Fruit fly (Drosophila melanogaster) whole organism, prepupa: ENCODE results near the gene CG7841.

ENCODE experiments used
- Blimp-1 ChIP-seq: fragments of 200-800 bp; sonication (Bioruptor generic); optimal IDR thresholded peaks from 3 replicates; lab custom pipeline; 2017; ENCODE audit warnings: missing biosample characterization, missing genetic modification characterization, mild to moderate bottlenecking, moderate library complexity, missing genetic modification reagents
- CG10631 ChIP-seq: fragments of 200-800 bp; sonication (Bioruptor generic); optimal IDR thresholded peaks from 2 replicates; lab custom pipeline; 2016; ENCODE audit warnings: missing biosample characterization, missing genetic modification characterization
- CG11294 ChIP-seq: fragments of 200-800 bp; sonication (Bioruptor generic); IDR thresholded peaks from 2 replicates; pipeline ENCODE4 v1.3.6; 2022; ENCODE audit warnings: missing biosample characterization, missing genetic modification characterization
- CG11762 ChIP-seq: fragments of 200-800 bp; sonication (Bioruptor generic); optimal IDR thresholded peaks from 3 replicates; lab custom pipeline; 2016; ENCODE audit warnings: missing biosample characterization, missing genetic modification characterization; ENCODE audit not compliant: insufficient read depth
- CG11902 ChIP-seq: fragments of 200-800 bp; sonication (Bioruptor generic); optimal IDR thresholded peaks from 3 replicates; lab custom pipeline; 2016; ENCODE audit warnings: missing biosample characterization, missing genetic modification characterization
- CG15336 ChIP-seq: fragments of 200-800 bp; sonication (Bioruptor generic); IDR thresholded peaks from 2 replicates; pipeline ENCODE4 v1.3.6; 2022; ENCODE audit warnings: missing biosample characterization, missing genetic modification characterization
- CG3032 ChIP-seq: fragments of 200-800 bp; optimal IDR thresholded peaks from 2 replicates; lab custom pipeline; 2019; ENCODE audit warnings: missing biosample characterization, mild to moderate bottlenecking, missing genetic modification characterization, moderate library complexity
- CG31627 ChIP-seq: fragments of 200-800 bp; sonication (Bioruptor generic); optimal IDR thresholded peaks from 3 replicates; lab custom pipeline; 2016; ENCODE audit warnings: missing biosample characterization, missing genetic modification characterization
- CG32006 ChIP-seq: fragments of 200-800 bp; sonication (Bioruptor generic); optimal IDR thresholded peaks from 3 replicates; lab custom pipeline; 2017; ENCODE audit warnings: missing biosample characterization, mild to moderate bottlenecking, missing genetic modification characterization
- CG34406 ChIP-seq: fragments of 200-800 bp; sonication (Bioruptor generic); optimal IDR thresholded peaks from 3 replicates; lab custom pipeline; 2016; ENCODE audit warnings: missing biosample characterization, missing genetic modification characterization
- CG3919 ChIP-seq: fragments of 200-800 bp; sonication (Bioruptor generic); optimal IDR thresholded peaks from 3 replicates; lab custom pipeline; 2016; ENCODE audit warnings: missing biosample characterization, missing genetic modification characterization
- CG4318 ChIP-seq: fragments of 200-800 bp; sonication (Bioruptor generic); optimal IDR thresholded peaks from 3 replicates; lab custom pipeline; 2017; ENCODE audit warnings: missing biosample characterization, mild to moderate bottlenecking, missing genetic modification characterization
- CG6276 ChIP-seq: fragments of 200-800 bp; sonication (Bioruptor generic); optimal IDR thresholded peaks from 2 replicates; lab custom pipeline; 2017; ENCODE audit warnings: missing biosample characterization, mild to moderate bottlenecking, missing genetic modification characterization
- CG6792 ChIP-seq: fragments of 200-800 bp; sonication (Bioruptor generic); optimal IDR thresholded peaks from 3 replicates; lab custom pipeline; 2016; ENCODE audit warnings: missing biosample characterization, missing genetic modification characterization
- CG6854 ChIP-seq: fragments of 200-800 bp; sonication (Bioruptor generic); optimal IDR thresholded peaks from 2 replicates; lab custom pipeline; 2017; ENCODE audit warnings: missing biosample characterization, mild to moderate bottlenecking, missing genetic modification characterization
- CG7368 ChIP-seq: fragments of 200-800 bp; sonication (Bioruptor generic); optimal IDR thresholded peaks from 3 replicates; lab custom pipeline; 2016; ENCODE audit warnings: missing biosample characterization, missing genetic modification characterization
- CG8119 ChIP-seq: fragments of 200-800 bp; sonication (Bioruptor generic); IDR thresholded peaks from 3 replicates; pipeline ENCODE4 v1.3.6; 2022; ENCODE audit warnings: missing biosample characterization, missing genetic modification characterization
- CG8319 ChIP-seq: fragments of 200-800 bp; sonication (Bioruptor generic); optimal IDR thresholded peaks from 3 replicates; lab custom pipeline; 2016; ENCODE audit warnings: missing biosample characterization, missing genetic modification characterization
- CG8632 ChIP-seq: fragments of 200-800 bp; sonication (Bioruptor generic); optimal IDR thresholded peaks from 3 replicates; lab custom pipeline; 2016; ENCODE audit warnings: missing biosample characterization, missing genetic modification characterization
- CG9139 ChIP-seq: fragments of 200-800 bp; sonication (Bioruptor generic); optimal IDR thresholded peaks from 3 replicates; lab custom pipeline; 2017; ENCODE audit warnings: missing biosample characterization, mild to moderate bottlenecking, missing genetic modification characterization
- Eip75B ChIP-seq: fragments of 200-800 bp; sonication (Bioruptor generic); optimal IDR thresholded peaks from 3 replicates; lab custom pipeline; 2016; ENCODE audit warnings: missing biosample characterization, missing genetic modification characterization
- Eip78C ChIP-seq: fragments of 200-800 bp; sonication (Bioruptor generic); peaks from one replicate; lab custom pipeline; 2016; ENCODE audit warnings: missing biosample characterization, missing genetic modification characterization
- Ets21C ChIP-seq: fragments of 200-800 bp; sonication (Bioruptor generic); optimal IDR thresholded peaks from 3 replicates; lab custom pipeline; 2016; ENCODE audit warnings: missing biosample characterization, missing genetic modification characterization
- Ets96B ChIP-seq: fragments of 200-800 bp; optimal IDR thresholded peaks from 2 replicates; lab custom pipeline; 2019; ENCODE audit warnings: missing biosample characterization, mild to moderate bottlenecking, missing genetic modification characterization, moderate library complexity
- Hr38 ChIP-seq: sonication (Bioruptor generic); optimal IDR thresholded peaks from 2 replicates; lab custom pipeline; 2016; ENCODE audit warnings: missing biosample characterization, missing genetic modification characterization
- Hr39 ChIP-seq: fragments of 200-800 bp; sonication (Bioruptor generic); optimal IDR thresholded peaks from 2 replicates; lab custom pipeline; 2016; ENCODE audit warnings: missing biosample characterization, missing genetic modification characterization
- Hr4 ChIP-seq: fragments of 200-800 bp; sonication (Bioruptor generic); optimal IDR thresholded peaks from 3 replicates; lab custom pipeline; 2016; ENCODE audit warnings: missing biosample characterization, missing genetic modification characterization
- Lpt ChIP-seq: fragments of 200-800 bp; sonication (Bioruptor generic); optimal IDR thresholded peaks from 3 replicates; lab custom pipeline; 2016; ENCODE audit warnings: missing biosample characterization, missing genetic modification characterization
- Met ChIP-seq: fragments of 200-800 bp; sonication (Bioruptor generic); optimal IDR thresholded peaks from 3 replicates; lab custom pipeline; 2016; ENCODE audit warnings: missing biosample characterization, missing genetic modification characterization
- OdsH ChIP-seq: fragments of 200-800 bp; sonication (Bioruptor generic); optimal IDR thresholded peaks from 3 replicates; lab custom pipeline; 2016; ENCODE audit warnings: missing biosample characterization, missing genetic modification characterization
- Smox ChIP-seq: fragments of 200-800 bp; sonication (Bioruptor generic); optimal IDR thresholded peaks from 3 replicates; lab custom pipeline; 2016; ENCODE audit warnings: missing biosample characterization, missing genetic modification characterization
- Sox102F ChIP-seq: fragments of 200-800 bp; sonication (Bioruptor generic); optimal IDR thresholded peaks from 2 replicates; lab custom pipeline; 2016; ENCODE audit warnings: missing biosample characterization, mild to moderate bottlenecking, missing genetic modification characterization
- Sox14 ChIP-seq: fragments of 200-800 bp; sonication (Bioruptor generic); optimal IDR thresholded peaks from 3 replicates; lab custom pipeline; 2016; ENCODE audit warnings: missing biosample characterization, missing genetic modification characterization
- Sox15 ChIP-seq: fragments of 200-800 bp; sonication (Bioruptor generic); optimal IDR thresholded peaks from 3 replicates; lab custom pipeline; 2016; ENCODE audit warnings: missing biosample characterization, missing genetic modification characterization
- achi ChIP-seq: fragments of 200-800 bp; sonication (Bioruptor generic); optimal IDR thresholded peaks from 3 replicates; lab custom pipeline; 2016; ENCODE audit warnings: missing biosample characterization, missing genetic modification characterization
- acj6 ChIP-seq: fragments of 200-800 bp; sonication (Bioruptor generic); optimal IDR thresholded peaks from 3 replicates; lab custom pipeline; 2016; ENCODE audit warnings: missing biosample characterization, missing genetic modification characterization
- cyc ChIP-seq: fragments of 200-800 bp; sonication (Bioruptor generic); optimal IDR thresholded peaks from 3 replicates; lab custom pipeline; 2016; ENCODE audit warnings: missing biosample characterization, missing genetic modification characterization
- dac ChIP-seq: fragments of 200-800 bp; sonication (Bioruptor generic); optimal IDR thresholded peaks from 2 replicates; lab custom pipeline; 2017; ENCODE audit warnings: missing biosample characterization, mild to moderate bottlenecking, missing genetic modification characterization
- dsx ChIP-seq: fragments of 200-800 bp; optimal IDR thresholded peaks from 3 replicates; lab custom pipeline; 2019; ENCODE audit warnings: missing biosample characterization, mild to moderate bottlenecking, missing genetic modification characterization, moderate library complexity; ENCODE audit not compliant: poor library complexity, severe bottlenecking
- esn ChIP-seq: fragments of 200-800 bp; sonication (Bioruptor generic); optimal IDR thresholded peaks from 2 replicates; lab custom pipeline; 2016; ENCODE audit warnings: missing biosample characterization, mild to moderate bottlenecking, missing genetic modification characterization, moderate library complexity
- fd59A ChIP-seq: fragments of 200-800 bp; sonication (Bioruptor generic); optimal IDR thresholded peaks from 2 replicates; lab custom pipeline; 2017; ENCODE audit warnings: missing biosample characterization, mild to moderate bottlenecking, missing genetic modification characterization, missing genetic modification reagents
- fd85E ChIP-seq: fragments of 200-800 bp; sonication (Bioruptor generic); optimal IDR thresholded peaks from 3 replicates; lab custom pipeline; 2016; ENCODE audit warnings: missing biosample characterization, missing genetic modification characterization
- fkh ChIP-seq: fragments of 200-800 bp; sonication (Bioruptor generic); optimal IDR thresholded peaks from 3 replicates; lab custom pipeline; 2017; ENCODE audit warnings: missing biosample characterization, mild to moderate bottlenecking, missing genetic modification characterization, moderate library complexity
- lz ChIP-seq: fragments of 200-800 bp; sonication (Bioruptor generic); optimal IDR thresholded peaks from 3 replicates; lab custom pipeline; 2016; ENCODE audit warnings: missing biosample characterization, missing genetic modification characterization
- pdm3 ChIP-seq: fragments of 200-800 bp; sonication (Bioruptor generic); optimal IDR thresholded peaks from 3 replicates; lab custom pipeline; 2016; ENCODE audit warnings: missing biosample characterization, missing genetic modification characterization
- salr ChIP-seq, 2 experiments: fragments of 200-800 bp; sonication (Bioruptor generic); optimal IDR thresholded peaks; 3 replicates each; lab custom pipeline; 2016 to 2018; ENCODE audit warnings: missing biosample characterization in 2 of 2, missing genetic modification characterization in 2 of 2, mild to moderate bottlenecking in 1 of 2
- spab ChIP-seq: fragments of 200-800 bp; sonication (Bioruptor generic); optimal IDR thresholded peaks from 2 replicates; lab custom pipeline; 2017; ENCODE audit warnings: missing biosample characterization, mild to moderate bottlenecking, missing genetic modification characterization, missing genetic modification reagents
- ss ChIP-seq, 2 experiments: fragments of 200-800 bp; sonication (Bioruptor generic); optimal IDR thresholded peaks; 2 replicates in 1 of 2; 3 replicates in 1 of 2; lab custom pipeline; 2017 to 2018; ENCODE audit warnings: mild to moderate bottlenecking in 2 of 2, missing biosample characterization in 2 of 2, missing genetic modification characterization in 2 of 2, moderate library complexity in 1 of 2

CG7841 gene

dm6 chr3L:15508233-15508632, at the start of gene CG7841 (continued):
- TF ChIP-seq CG6854 (GFP tag; lab: Kevin White, UChicago) = peak; percentile 99
- TF ChIP-seq CG11762 (GFP tag; lab: Kevin White, UChicago) = peak; percentile 96
- TF ChIP-seq CG4318 (GFP tag; lab: Kevin White, UChicago) = peak; percentile 93
- TF ChIP-seq fd59A (GFP tag; lab: Kevin White, UChicago) = peak; percentile 95
- peak; percentile 97 for TF ChIP-seq CG8632 (GFP tag; lab: Kevin White, UChicago)
- peak; percentile 97 for TF ChIP-seq cyc (GFP tag; lab: Kevin White, UChicago)
- peak; percentile 99 for TF ChIP-seq esn (GFP tag; lab: Kevin White, UChicago)
- peak; percentile 98 for TF ChIP-seq Sox14 (GFP tag; lab: Kevin White, UChicago)

dm6 chr3L:15553993-15554644, 46.1 kb upstream of the CG7841 start, which contains the start of gene AGO2:
TSS of gene AGO2 (plus strand) at chr3L:15554113.
- TF ChIP-seq Sox102F (no peak), esn (GFP tag; lab: Kevin White, UChicago) (peak; percentile 43), CG15336 (peak; percentile 44; the same call in 1 of the 2 replicates), Hr38 (no peak), CG3919 (peak; percentile 85), Smox (GFP tag; lab: Kevin White, UChicago) (no peak), CG8119 (GFP tag; lab: Robert Waterston, UW) (no peak), Blimp-1 (GFP tag; lab: Kevin White, UChicago) (peak; percentile 56), dsx (peak; percentile 94), CG34406 (GFP tag; lab: Kevin White, UChicago) (no peak), pdm3 (GFP tag; lab: Kevin White, UChicago) (no peak), CG8319 (peak; percentile 71), fkh (GFP tag; lab: Kevin White, UChicago) (no peak), fd59A (GFP tag; lab: Kevin White, UChicago) (no peak), fd85E (peak; percentile 60), ss (GFP tag; optimal IDR thresholded peaks at IDR 0.05; lab: Kevin White, UChicago) (peak in 1 of 2 experiments; percentile 94), Sox15 (GFP tag; lab: Kevin White, UChicago) (no peak), CG9139 (peak; percentile 80), CG6854 (GFP tag; lab: Kevin White, UChicago) (peak; percentile 67), OdsH (GFP tag; lab: Kevin White, UChicago) (no peak), lz (GFP tag; lab: Kevin White, UChicago) (no peak), acj6 (no peak), CG6792 (GFP tag; lab: Kevin White, UChicago) (no peak), dac (GFP tag; lab: Kevin White, UChicago) (peak; percentile 56), CG3032 (tag; lab: Kevin White, UChicago) (peak; percentile 85), spab (peak; percentile 91), Eip75B (GFP tag; lab: Kevin White, UChicago) (peak; percentile 54), CG10631 (GFP tag; lab: Kevin White, UChicago) (no peak), Hr39 (GFP tag; lab: Kevin White, UChicago) (no peak), Hr4 (no peak), salr (GFP tag; optimal IDR thresholded peaks at IDR 0.05; lab: Kevin White, UChicago) (no peak), achi (GFP tag; lab: Kevin White, UChicago) (no peak), Sox14 (GFP tag; lab: Kevin White, UChicago) (peak; percentile 18), Ets21C (GFP tag; lab: Kevin White, UChicago) (no peak), Met (GFP tag; lab: Kevin White, UChicago) (peak; percentile 19), CG11294 (GFP tag; lab: Robert Waterston, UW) (no peak; the same call in 1 of the 2 replicates), CG6276 (GFP tag; lab: Kevin White, UChicago) (peak; percentile 97), CG7368 (GFP tag; lab: Kevin White, UChicago) (peak; percentile 84), CG11902 (GFP tag; lab: Kevin White, UChicago) (no peak), Eip78C (GFP tag; lab: Kevin White, UChicago) (peak; percentile 59), CG31627 (GFP tag; lab: Kevin White, UChicago) (no peak), CG4318 (GFP tag; lab: Kevin White, UChicago) (no peak), Lpt (GFP tag; lab: Kevin White, UChicago) (peak; percentile 87), CG32006 (GFP tag; lab: Kevin White, UChicago) (no peak), Ets96B (tag; lab: Kevin White, UChicago) (peak; percentile 47)
